Worm (Caenorhabditis elegans) whole organism, midembryonic: ENCODE measurements around the gene ugt-1.

Experiments
- cog-1 ChIP-seq: sonication (generic microtip); optimal IDR thresholded peaks from 2 replicates; lab custom pipeline; 2016; ENCODE audit warnings: missing genetic modification characterization, missing compliant biosample characterization
- flt-1 ChIP-seq: fragments of 200-800 bp; sonication (Bioruptor generic); IDR thresholded peaks from 2 replicates; pipeline ENCODE4 v1.3.6; 2022; ENCODE audit warnings: missing genetic modification characterization, missing compliant biosample characterization
- klf-2 ChIP-seq: fragments of 200-800 bp; sonication (Bioruptor generic); conservative IDR thresholded peaks from 2 replicates; pipeline ENCODE4 v1.3.6; 2022; ENCODE audit warnings: missing genetic modification reagents, missing genetic modification characterization, missing compliant biosample characterization
- med-1 ChIP-seq: sonication (generic microtip); optimal IDR thresholded peaks from 2 replicates; lab custom pipeline; 2017; ENCODE audit warnings: missing genetic modification characterization, mild to moderate bottlenecking, missing compliant biosample characterization, antibody characterized with exemption, missing genetic modification reagents; ENCODE audit not compliant: insufficient read depth
- ref-1 ChIP-seq: fragments of 200-800 bp; sonication (Bioruptor generic); conservative IDR thresholded peaks from 2 replicates; pipeline ENCODE4 v1.3.6; 2022; ENCODE audit warnings: missing genetic modification reagents, missing genetic modification characterization, missing compliant biosample characterization
- tab-1 ChIP-seq: fragments of 200-800 bp; sonication (Bioruptor generic); IDR thresholded peaks from 2 replicates; pipeline ENCODE4 v1.3.6; 2022; ENCODE audit warnings: missing genetic modification characterization, missing compliant biosample characterization
- ztf-29 ChIP-seq: fragments of 200-800 bp; sonication (Bioruptor generic); IDR thresholded peaks from 2 replicates; pipeline ENCODE4 v1.3.6; 2022; ENCODE audit warnings: missing genetic modification reagents, missing genetic modification characterization, missing compliant biosample characterization

DNA sequence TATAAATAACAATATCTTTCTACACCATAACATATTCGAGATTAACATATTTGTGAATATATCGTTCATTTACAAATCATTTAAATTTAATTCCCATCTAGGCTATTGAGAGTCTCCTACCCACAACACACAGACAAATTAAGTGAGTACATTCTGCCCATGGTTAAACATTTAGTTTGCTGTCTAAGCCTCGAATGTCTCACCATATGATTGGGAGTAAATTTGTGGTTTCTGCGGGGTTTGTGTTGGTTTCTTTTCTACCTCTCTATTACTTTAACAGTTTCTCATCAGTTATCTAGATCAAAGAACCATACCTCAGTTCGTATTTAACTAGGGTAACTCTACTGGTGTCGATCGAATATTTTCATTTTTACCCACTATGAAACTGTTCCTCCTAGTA lies 3.0 kb downstream of the ugt-1 start, which contains the start of gene ugt-2:
- TF ChIP-seq cog-1 (no peak), med-1 (no peak), ztf-29 (GFP tag; lab: Robert Waterston, UW) (no peak), flt-1 (GFP tag; lab: Robert Waterston, UW) (no peak), ref-1 (GFP tag; lab: Robert Waterston, UW) (no peak), klf-2 (GFP tag; lab: Robert Waterston, UW) (no peak), tab-1 (GFP tag; lab: Robert Waterston, UW) (no peak)
